Fruit fly (Drosophila melanogaster) whole organism, wandering third instar larva: ENCODE data around the gene Cds.

Source experiments
- Abd-B ChIP-seq: fragments of >200 bp; optimal IDR thresholded peaks from 2 replicates; lab custom pipeline; 2017; ENCODE audit warnings: missing biosample characterization, missing genetic modification characterization
- CG32264 ChIP-seq: fragments of 200-800 bp; sonication (Bioruptor generic); optimal IDR thresholded peaks from 2 replicates; lab custom pipeline; 2016; ENCODE audit warnings: missing biosample characterization, missing genetic modification characterization
- CG9705 ChIP-seq: fragments of 200-800 bp; sonication (Bioruptor generic); optimal IDR thresholded peaks from 2 replicates; lab custom pipeline; 2018; ENCODE audit warnings: missing biosample characterization, mild to moderate bottlenecking, missing genetic modification characterization
- CrebA ChIP-seq: fragments of 200-800 bp; sonication (Bioruptor generic); optimal IDR thresholded peaks from 2 replicates; lab custom pipeline; 2016; ENCODE audit warnings: missing biosample characterization, mild to moderate bottlenecking, missing genetic modification characterization, borderline replicate concordance
- Dfd ChIP-seq: fragments of >200 bp; optimal IDR thresholded peaks from 2 replicates; lab custom pipeline; 2017; ENCODE audit warnings: missing biosample characterization, missing genetic modification characterization
- Dif ChIP-seq: fragments of 200-275, 200-300 bp; sonication (Bioruptor generic); optimal IDR thresholded peaks from 2 replicates; lab custom pipeline; 2018; ENCODE audit warnings: missing biosample characterization, missing genetic modification characterization; ENCODE audit not compliant: partially characterized antibody
- GATAd ChIP-seq: sonication (Bioruptor generic); optimal IDR thresholded peaks from 2 replicates; lab custom pipeline; 2016; ENCODE audit warnings: missing biosample characterization, missing genetic modification characterization
- HLH106 ChIP-seq: fragments of 200-800 bp; optimal IDR thresholded peaks from 3 replicates; lab custom pipeline; 2019; ENCODE audit warnings: missing biosample characterization, mild to moderate bottlenecking, missing genetic modification characterization, moderate library complexity
- Hnf4 ChIP-seq: fragments of 200-800 bp; sonication (Bioruptor generic); optimal IDR thresholded peaks from 2 replicates; lab custom pipeline; 2016; ENCODE audit warnings: missing biosample characterization, mild to moderate bottlenecking, missing genetic modification characterization
- Hr78 ChIP-seq: fragments of >200 bp; optimal IDR thresholded peaks from 2 replicates; lab custom pipeline; 2017; ENCODE audit warnings: missing biosample characterization, missing genetic modification characterization
- Hr83 ChIP-seq: fragments of 200-300 bp; sonication (Bioruptor generic); optimal IDR thresholded peaks from 2 replicates; lab custom pipeline; 2016; ENCODE audit warnings: missing biosample characterization, mild to moderate bottlenecking, missing genetic modification characterization, moderate library complexity; ENCODE audit not compliant: poor library complexity, severe bottlenecking
- Jra ChIP-seq: sonication (Bioruptor generic); optimal IDR thresholded peaks from 2 replicates; lab custom pipeline; 2016; ENCODE audit warnings: missing biosample characterization, missing genetic modification characterization
- Mio ChIP-seq: sonication (Bioruptor generic); optimal IDR thresholded peaks from 2 replicates; lab custom pipeline; 2016; ENCODE audit warnings: missing biosample characterization, missing genetic modification characterization
- Myc ChIP-seq: fragments of >200 bp; optimal IDR thresholded peaks from 2 replicates; lab custom pipeline; 2017
- N ChIP-seq: fragments of >200 bp; optimal IDR thresholded peaks from 2 replicates; lab custom pipeline; 2018; ENCODE audit warnings: missing biosample characterization, missing external identifiers, missing genetic modification characterization
- OdsH ChIP-seq: fragments of 200-800 bp; sonication (Bioruptor generic); optimal IDR thresholded peaks from 2 replicates; lab custom pipeline; 2016; ENCODE audit warnings: missing biosample characterization, mild to moderate bottlenecking, missing genetic modification characterization
- Rel ChIP-seq, 2 experiments: fragments of 200-800 bp; sonication (Bioruptor generic) in 1 of 2; optimal IDR thresholded peaks; 2 replicates in 1 of 2; 3 replicates in 1 of 2; lab custom pipeline; 2016 to 2019; ENCODE audit warnings: mild to moderate bottlenecking in 2 of 2, missing biosample characterization in 2 of 2, missing genetic modification characterization in 2 of 2, moderate library complexity in 1 of 2
- Sp1 ChIP-seq: fragments of 200-800 bp; sonication (Bioruptor generic); optimal IDR thresholded peaks from 3 replicates; lab custom pipeline; 2019; ENCODE audit warnings: missing biosample characterization, mild to moderate bottlenecking, missing genetic modification characterization, moderate library complexity
- Vsx2 ChIP-seq: fragments of 200-300, 225-300 bp; sonication (Bioruptor generic); optimal IDR thresholded peaks from 2 replicates; lab custom pipeline; 2018; ENCODE audit warnings: missing biosample characterization, missing genetic modification characterization; ENCODE audit not compliant: partially characterized antibody
- br ChIP-seq: fragments of 200-800 bp; sonication (Bioruptor generic); optimal IDR thresholded peaks from 2 replicates; lab custom pipeline; 2016; ENCODE audit warnings: missing biosample characterization, missing genetic modification characterization
- brk ChIP-seq: fragments of 200-800 bp; sonication (Bioruptor generic); optimal IDR thresholded peaks from 2 replicates; lab custom pipeline; 2016; ENCODE audit warnings: missing biosample characterization, mild to moderate bottlenecking, missing genetic modification characterization
- dl ChIP-seq, 2 experiments: fragments of 175-275, 200-275 bp in 1 of 2; fragments of 200-275 bp in 1 of 2; sonication (Bioruptor generic); optimal IDR thresholded peaks; lab custom pipeline; 2018; ENCODE audit warnings: mild to moderate bottlenecking in 2 of 2, missing biosample characterization in 2 of 2, missing genetic modification characterization in 2 of 2, moderate library complexity in 2 of 2; ENCODE audit not compliant: partially characterized antibody in 2 of 2, insufficient read depth in 1 of 2
- dmrt93B ChIP-seq: fragments of 200-800 bp; sonication (Bioruptor generic); optimal IDR thresholded peaks from 2 replicates; lab custom pipeline; 2018; ENCODE audit warnings: missing biosample characterization, mild to moderate bottlenecking, missing genetic modification characterization
- dsf ChIP-seq: sonication (Bioruptor generic); optimal IDR thresholded peaks from 2 replicates; lab custom pipeline; 2016; ENCODE audit warnings: missing biosample characterization, missing genetic modification characterization, borderline replicate concordance
- ey ChIP-seq: fragments of 200-800 bp; sonication (Bioruptor generic); optimal IDR thresholded peaks from 2 replicates; lab custom pipeline; 2016; ENCODE audit warnings: missing biosample characterization, missing genetic modification characterization
- foxo ChIP-seq, 2 experiments: fragments of 200-800 bp; sonication (Bioruptor generic); optimal IDR thresholded peaks; 2 replicates in 1 of 2; 3 replicates in 1 of 2; lab custom pipeline; 2016 to 2017; ENCODE audit warnings: missing biosample characterization in 2 of 2, missing genetic modification characterization in 2 of 2
- fru ChIP-seq: fragments of 200-800 bp; sonication (Bioruptor generic); optimal IDR thresholded peaks from 3 replicates; lab custom pipeline; 2016; ENCODE audit warnings: missing biosample characterization, mild to moderate bottlenecking, missing genetic modification characterization
- h ChIP-seq: fragments of 200-800 bp; sonication (Bioruptor generic); optimal IDR thresholded peaks from 3 replicates; lab custom pipeline; 2016; ENCODE audit warnings: missing biosample characterization, mild to moderate bottlenecking, missing genetic modification characterization
- jim ChIP-seq: fragments of 175-275, 200-325 bp; sonication (Bioruptor generic); optimal IDR thresholded peaks from 2 replicates; lab custom pipeline; 2016; ENCODE audit warnings: missing biosample characterization, mild to moderate bottlenecking, missing genetic modification characterization
- lola ChIP-seq: fragments of >200 bp; optimal IDR thresholded peaks from 2 replicates; lab custom pipeline; 2017; ENCODE audit warnings: missing biosample characterization, missing genetic modification characterization
- pan ChIP-seq: fragments of >200 bp; optimal IDR thresholded peaks from 2 replicates; lab custom pipeline; 2017
- psq ChIP-seq: fragments of 200-800 bp; sonication (Bioruptor generic); optimal IDR thresholded peaks from 3 replicates; lab custom pipeline; 2017; ENCODE audit warnings: missing biosample characterization, mild to moderate bottlenecking, missing genetic modification characterization, moderate library complexity
- rgr ChIP-seq: fragments of 200-800 bp; sonication (Bioruptor generic); optimal IDR thresholded peaks from 3 replicates; lab custom pipeline; 2016; ENCODE audit warnings: missing biosample characterization, mild to moderate bottlenecking, missing genetic modification characterization
- sage ChIP-seq: fragments of 200-800 bp; sonication (Bioruptor generic); optimal IDR thresholded peaks from 2 replicates; lab custom pipeline; 2016; ENCODE audit warnings: missing biosample characterization, mild to moderate bottlenecking, missing genetic modification characterization
- sv ChIP-seq: fragments of 200-800 bp; sonication (Bioruptor generic); optimal IDR thresholded peaks from 3 replicates; lab custom pipeline; 2016; ENCODE audit warnings: missing biosample characterization, missing genetic modification characterization
- tai ChIP-seq: sonication (Bioruptor generic); optimal IDR thresholded peaks from 2 replicates; lab custom pipeline; 2016; ENCODE audit warnings: missing biosample characterization, missing genetic modification characterization
- usp ChIP-seq: fragments of >200 bp; optimal IDR thresholded peaks from 2 replicates; lab custom pipeline; 2017; ENCODE audit warnings: missing biosample characterization, missing genetic modification characterization
- woc ChIP-seq: sonication (Bioruptor generic); optimal IDR thresholded peaks from 2 replicates; lab custom pipeline; 2016; ENCODE audit warnings: missing biosample characterization, mild to moderate bottlenecking, missing genetic modification characterization

The Cds gene

dm6 chr3L:8110171-8110570 lies 17.4 kb upstream of the Cds start, which contains the start of gene Nulp1 (continued):
- TF ChIP-seq HLH106: no peak

dm6 chr3L:8115864-8116528 lies 11.6 kb upstream of the Cds start, which contains the start of the genes Arp3 and msk:
Gene Arp3, minus strand, starts transcription at chr3L:8115902.
Gene msk, plus strand, starts transcription at chr3L:8116179.
- no peak for TF ChIP-seq CG32264 (GFP tag; lab: Kevin White, UChicago)
- no peak for TF ChIP-seq tai
- peak; percentile 88 for TF ChIP-seq sv
- TF ChIP-seq Vsx2 (GFP tag; lab: Kevin White, UChicago): no peak
- TF ChIP-seq woc (GFP tag; lab: Kevin White, UChicago): no peak
- no peak for TF ChIP-seq dmrt93B (GFP tag; lab: Kevin White, UChicago)
- peak in 1 of 2 experiments; percentile 88 for TF ChIP-seq foxo (GFP tag; optimal IDR thresholded peaks at IDR 0.05; lab: Kevin White, UChicago)
- peak; percentile 82 for TF ChIP-seq br (GFP tag; lab: Kevin White, UChicago)
- peak; percentile 82 for TF ChIP-seq psq (GFP tag; lab: Kevin White, UChicago)
- no peak for TF ChIP-seq sage (GFP tag; lab: Kevin White, UChicago)
- peak; percentile 87 for TF ChIP-seq h (GFP tag; lab: Kevin White, UChicago)
- TF ChIP-seq brk (GFP tag; lab: Kevin White, UChicago): no peak
- TF ChIP-seq Hr83 (GFP tag; lab: Kevin White, UChicago): peak; percentile 75
- no peak for TF ChIP-seq dl (GFP tag; optimal IDR thresholded peaks at IDR 0.05; lab: Kevin White, UChicago; ENCODE audit: insufficient read depth in 1 of 2, partially characterized antibody in 2 of 2)
- no peak for TF ChIP-seq Dif
- TF ChIP-seq Jra: peak; percentile 87
- TF ChIP-seq Rel (GFP tag; optimal IDR thresholded peaks at IDR 0.05; lab: Kevin White, UChicago): no peak
- peak; percentile 64 for TF ChIP-seq Rel (tag; optimal IDR thresholded peaks at IDR 0.05; lab: Kevin White, UChicago)
- no peak for TF ChIP-seq CrebA (GFP tag; lab: Kevin White, UChicago)
- TF ChIP-seq GATAd (GFP tag; lab: Kevin White, UChicago): peak; percentile 50
- TF ChIP-seq usp (GFP tag; lab: Kevin White, UChicago): no peak
- no peak for TF ChIP-seq Abd-B
- peak; percentile 76 for TF ChIP-seq OdsH (GFP tag; lab: Kevin White, UChicago)
- peak; percentile 81 for TF ChIP-seq HLH106
- TF ChIP-seq Myc (lab: Kevin White, UChicago): peak; percentile 38
- TF ChIP-seq Mio: peak; percentile 2
- TF ChIP-seq rgr (GFP tag; lab: Kevin White, UChicago): peak; percentile 84
- TF ChIP-seq pan (lab: Kevin White, UChicago): no peak
- TF ChIP-seq lola (GFP tag; lab: Kevin White, UChicago): no peak
- TF ChIP-seq ey: peak; percentile 81
- TF ChIP-seq Sp1 (GFP tag; lab: Kevin White, UChicago): peak; percentile 72
- no peak for TF ChIP-seq N
- TF ChIP-seq Hr78 (GFP tag; lab: Kevin White, UChicago): no peak
- no peak for TF ChIP-seq Dfd (GFP tag; lab: Kevin White, UChicago)
- TF ChIP-seq fru (GFP tag; lab: Kevin White, UChicago): no peak
- TF ChIP-seq CG9705 (GFP tag; lab: Kevin White, UChicago): peak; percentile 79
- TF ChIP-seq jim (GFP tag; lab: Kevin White, UChicago): no peak
- TF ChIP-seq Hnf4 (GFP tag; lab: Kevin White, UChicago): peak; percentile 84
- TF ChIP-seq dsf: no peak
- TF ChIP-seq, all 38 proteins: peak for 18

DNA sequence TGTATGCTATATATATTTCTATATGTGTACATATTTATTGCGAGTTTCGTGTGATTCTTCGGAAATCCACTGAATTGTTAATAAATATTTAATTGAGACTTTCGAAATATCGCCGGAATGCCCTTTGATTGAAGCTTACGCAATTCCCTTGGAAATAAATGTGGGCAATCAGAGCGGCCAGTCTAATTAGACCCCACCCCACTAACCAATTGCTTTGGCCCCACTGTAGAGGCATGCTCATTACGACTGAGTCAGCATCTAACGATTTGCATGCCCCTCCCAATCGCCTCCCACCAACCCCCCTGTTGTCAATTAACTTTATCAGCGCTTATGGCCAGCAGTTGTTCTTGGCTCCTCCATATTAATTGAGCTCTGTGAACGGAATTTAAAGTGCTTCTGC lies 10.8 kb upstream of the Cds start:
- TF ChIP-seq Hr83 (GFP tag; lab: Kevin White, UChicago): no peak
- TF ChIP-seq lola (GFP tag; lab: Kevin White, UChicago): no peak
- TF ChIP-seq pan (lab: Kevin White, UChicago): no peak
- no peak for TF ChIP-seq tai
- no peak for TF ChIP-seq foxo (GFP tag; optimal IDR thresholded peaks at IDR 0.05; lab: Kevin White, UChicago)
- no peak for TF ChIP-seq Hr78 (GFP tag; lab: Kevin White, UChicago)
- TF ChIP-seq fru (GFP tag; lab: Kevin White, UChicago): no peak
- no peak for TF ChIP-seq brk (GFP tag; lab: Kevin White, UChicago)
- TF ChIP-seq Dfd (GFP tag; lab: Kevin White, UChicago): no peak
- no peak for TF ChIP-seq ey
- no peak for TF ChIP-seq HLH106
- TF ChIP-seq Jra: no peak
- no peak for TF ChIP-seq br (GFP tag; lab: Kevin White, UChicago)
- no peak for TF ChIP-seq N
